Fruit fly (Drosophila melanogaster) whole organism, adult: ENCODE measurements around the gene Alg7.

Experiments used
- CG11617 ChIP-seq: fragments of 200-800 bp; sonication (Bioruptor generic); optimal IDR thresholded peaks from 2 replicates; lab custom pipeline; 2017; ENCODE audit warnings: mild to moderate bottlenecking, missing biosample characterization, missing genetic modification reagents, missing genetic modification characterization
- CG12768 ChIP-seq: fragments of 200-800 bp; sonication (Bioruptor generic); optimal IDR thresholded peaks from 2 replicates; lab custom pipeline; 2017; ENCODE audit warnings: missing biosample characterization, missing genetic modification characterization, mild to moderate bottlenecking, moderate library complexity, missing genetic modification reagents
- CG14711 ChIP-seq: fragments of 200-800 bp; sonication (Bioruptor generic); optimal IDR thresholded peaks from 2 replicates; lab custom pipeline; 2018; ENCODE audit warnings: missing biosample characterization, mild to moderate bottlenecking, missing genetic modification characterization, moderate library complexity
- CG1620 ChIP-seq: fragments of 200-800 bp; sonication (Bioruptor generic); optimal IDR thresholded peaks from 2 replicates; lab custom pipeline; 2016; ENCODE audit warnings: missing biosample characterization, missing genetic modification characterization
- CG33017 ChIP-seq: fragments of 200-800 bp; sonication (Bioruptor generic); optimal IDR thresholded peaks from 2 replicates; lab custom pipeline; 2018; ENCODE audit warnings: missing biosample characterization, mild to moderate bottlenecking, missing genetic modification characterization, moderate library complexity
- CG5204 ChIP-seq: fragments of 200-800 bp; sonication (Bioruptor generic); optimal IDR thresholded peaks from 2 replicates; lab custom pipeline; 2016; ENCODE audit warnings: missing biosample characterization, missing genetic modification characterization
- CG7045 ChIP-seq: fragments of 200-800 bp; sonication (Bioruptor generic); optimal IDR thresholded peaks from 2 replicates; lab custom pipeline; 2017; ENCODE audit warnings: missing biosample characterization, mild to moderate bottlenecking, missing genetic modification characterization
- CG7101 ChIP-seq: fragments of 200-800 bp; sonication (Bioruptor generic); optimal IDR thresholded peaks from 2 replicates; lab custom pipeline; 2018; ENCODE audit warnings: missing biosample characterization, mild to moderate bottlenecking, missing genetic modification characterization, moderate library complexity
- Clk ChIP-seq: fragments of 200-800 bp; sonication (Bioruptor generic); optimal IDR thresholded peaks from 2 replicates; lab custom pipeline; 2017; ENCODE audit warnings: missing biosample characterization, missing genetic modification characterization
- Crg-1 ChIP-seq: fragments of 200-800 bp; sonication (Bioruptor generic); optimal IDR thresholded peaks from 2 replicates; lab custom pipeline; 2016; ENCODE audit warnings: missing biosample characterization, missing genetic modification characterization
- Hr96 ChIP-seq: fragments of 200-800 bp; sonication (Bioruptor generic); optimal IDR thresholded peaks from 2 replicates; lab custom pipeline; 2016; ENCODE audit warnings: missing biosample characterization, missing genetic modification characterization
- Mnt ChIP-seq: fragments of 200-800 bp; sonication (Bioruptor generic); optimal IDR thresholded peaks from 2 replicates; lab custom pipeline; 2016; ENCODE audit warnings: missing biosample characterization, mild to moderate bottlenecking, missing genetic modification characterization
- bab1 ChIP-seq: fragments of 200-800 bp; sonication (Bioruptor generic); optimal IDR thresholded peaks from 3 replicates; lab custom pipeline; 2019; ENCODE audit warnings: missing biosample characterization, mild to moderate bottlenecking, missing genetic modification characterization, moderate library complexity
- cic ChIP-seq: fragments of 200-800 bp; sonication (Bioruptor generic); optimal IDR thresholded peaks from 2 replicates; lab custom pipeline; 2017; ENCODE audit warnings: missing biosample characterization, mild to moderate bottlenecking, missing genetic modification characterization, moderate library complexity
- cnc ChIP-seq, 2 experiments: fragments of >200 bp; optimal IDR thresholded peaks; 2 replicates each; lab custom pipeline; 2017
- kay ChIP-seq: fragments of 200-800 bp; sonication (Bioruptor generic); peaks from one replicate; lab custom pipeline; 2016; ENCODE audit warnings: missing biosample characterization, missing genetic modification characterization, borderline replicate concordance
- ovo ChIP-seq: fragments of 200-800 bp; sonication (Bioruptor generic); optimal IDR thresholded peaks from 2 replicates; lab custom pipeline; 2016; ENCODE audit warnings: missing biosample characterization, missing genetic modification characterization
- pad ChIP-seq: fragments of 200-800 bp; sonication (Bioruptor generic); optimal IDR thresholded peaks from 3 replicates; lab custom pipeline; 2017; ENCODE audit warnings: missing biosample characterization, missing genetic modification characterization, mild to moderate bottlenecking, moderate library complexity, missing genetic modification reagents
- tj ChIP-seq: fragments of 200-800 bp; sonication (Bioruptor generic); optimal IDR thresholded peaks from 3 replicates; lab custom pipeline; 2017; ENCODE audit warnings: missing biosample characterization, mild to moderate bottlenecking, missing genetic modification characterization, moderate library complexity
- toe ChIP-seq: fragments of 200-800 bp; sonication (Bioruptor generic); optimal IDR thresholded peaks from 2 replicates; lab custom pipeline; 2016; ENCODE audit warnings: missing biosample characterization, missing genetic modification characterization

Alg7 gene

DNA sequence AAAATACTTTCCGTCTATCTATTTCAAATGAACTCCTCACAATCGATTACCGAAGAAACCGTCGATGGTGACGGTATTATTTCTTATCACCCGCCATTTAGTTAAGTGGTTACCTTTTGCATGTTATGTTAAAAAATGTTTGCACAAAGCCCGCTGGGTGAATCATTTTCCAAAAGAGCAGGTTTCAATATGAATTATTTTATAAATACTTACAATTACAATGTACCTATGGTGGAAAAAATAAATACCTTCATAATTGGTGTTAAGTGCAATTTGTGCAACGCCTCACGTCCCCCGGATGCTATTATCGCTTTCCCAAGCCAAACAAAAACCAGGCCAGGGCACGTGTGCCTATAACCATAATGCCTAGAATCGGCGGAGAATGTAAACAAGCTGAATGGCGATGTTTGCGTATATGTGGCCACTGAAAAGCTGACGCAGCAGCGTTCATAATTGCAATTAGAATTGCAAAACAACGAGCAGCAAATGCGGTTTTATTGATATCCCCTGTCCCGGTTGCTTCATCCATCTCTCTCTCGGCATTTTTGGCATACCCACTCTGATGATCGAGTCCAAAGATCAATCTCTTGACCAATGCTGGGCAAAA lies 27.9 kb downstream of the Alg7 start:
- TF ChIP-seq CG1620 (GFP tag; lab: Kevin White, UChicago) (no peak), tj (GFP tag; lab: Kevin White, UChicago) (peak; percentile 91), CG12768 (peak; percentile 9), CG5204 (GFP tag; lab: Kevin White, UChicago) (no peak), cnc (optimal IDR thresholded peaks at IDR 0.05; lab: Kevin White, UChicago) (no peak), kay (GFP tag; lab: Kevin White, UChicago) (peak; percentile 98), CG7045 (GFP tag; lab: Kevin White, UChicago) (peak; percentile 45), cic (GFP tag; lab: Kevin White, UChicago) (peak; percentile 64), CG14711 (tag; lab: Kevin White, UChicago) (no peak), ovo (GFP tag; lab: Kevin White, UChicago) (peak; percentile 39), Mnt (peak; percentile 79), toe (GFP tag; lab: Kevin White, UChicago) (no peak), CG33017 (tag; lab: Kevin White, UChicago) (no peak), Hr96 (no peak), CG11617 (GFP tag; lab: Kevin White, UChicago) (no peak), bab1 (GFP tag; lab: Kevin White, UChicago) (no peak), Clk (GFP tag; lab: Kevin White, UChicago) (no peak), Crg-1 (GFP tag; lab: Kevin White, UChicago) (no peak), CG7101 (peak; percentile 23), pad (GFP tag; lab: Kevin White, UChicago) (no peak)

DNA sequence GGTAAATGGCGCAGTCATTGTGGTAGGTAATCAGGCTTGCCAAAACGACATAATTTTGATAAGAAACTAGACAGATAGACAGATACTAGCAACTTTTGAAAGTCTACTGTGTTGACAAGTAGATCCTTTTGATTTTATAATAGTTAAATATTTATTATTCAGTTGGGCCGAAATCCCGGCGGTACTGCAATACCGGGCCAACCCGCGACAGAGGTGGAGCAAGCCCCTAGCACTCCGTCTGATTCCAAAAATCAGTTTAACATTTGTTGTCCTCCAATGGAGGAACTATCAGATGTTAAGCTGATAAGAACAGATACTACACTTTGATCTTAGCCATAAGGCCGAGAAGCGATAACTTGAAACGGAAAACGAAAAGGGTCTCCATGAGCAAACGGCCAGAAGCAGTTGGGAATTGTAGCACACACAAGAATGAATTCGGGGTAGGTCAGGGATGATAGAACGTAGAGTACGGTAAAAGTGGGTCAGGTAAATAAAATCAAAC lies 32.8 kb downstream of the Alg7 start, which contains the start of gene CG15482:
TSS of gene CG15482 (minus strand) at position 51 of the 502 bp plus-strand sequence.
- TF ChIP-seq kay (GFP tag; lab: Kevin White, UChicago) = peak; percentile 54

DNA sequence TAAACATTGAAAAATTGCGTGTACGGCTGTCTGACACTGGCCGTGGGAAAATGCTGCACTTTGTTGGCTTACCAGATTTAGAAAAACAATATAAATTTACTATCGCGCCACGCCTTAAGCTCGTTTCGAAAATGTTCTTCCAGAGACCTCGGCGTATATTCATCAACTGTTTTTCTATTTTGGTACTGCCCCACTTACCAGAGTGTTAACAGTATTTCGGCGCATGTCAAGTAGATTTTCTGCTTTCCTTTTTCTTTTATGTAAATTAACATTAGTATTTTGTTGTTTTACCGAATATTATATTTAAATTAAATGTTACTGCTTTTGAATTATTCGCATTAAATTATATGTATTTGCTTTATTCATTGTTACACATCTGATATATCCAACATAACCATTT lies 36.0 kb downstream of the Alg7 start, which contains the start of gene kek4:
TSS of gene kek4 (minus strand) at position 341 of the 400 bp plus-strand sequence.
- TF ChIP-seq ovo (GFP tag; lab: Kevin White, UChicago) (no peak), Hr96 (no peak), CG14711 (tag; lab: Kevin White, UChicago) (no peak), CG11617 (GFP tag; lab: Kevin White, UChicago) (no peak), kay (GFP tag; lab: Kevin White, UChicago) (no peak), cnc (optimal IDR thresholded peaks at IDR 0.05; lab: Kevin White, UChicago) (no peak), Clk (GFP tag; lab: Kevin White, UChicago) (no peak), Crg-1 (GFP tag; lab: Kevin White, UChicago) (no peak), CG33017 (tag; lab: Kevin White, UChicago) (no peak), CG5204 (GFP tag; lab: Kevin White, UChicago) (no peak), Mnt (no peak), CG12768 (no peak), bab1 (GFP tag; lab: Kevin White, UChicago) (no peak), toe (GFP tag; lab: Kevin White, UChicago) (no peak), CG7101 (no peak)

DNA sequence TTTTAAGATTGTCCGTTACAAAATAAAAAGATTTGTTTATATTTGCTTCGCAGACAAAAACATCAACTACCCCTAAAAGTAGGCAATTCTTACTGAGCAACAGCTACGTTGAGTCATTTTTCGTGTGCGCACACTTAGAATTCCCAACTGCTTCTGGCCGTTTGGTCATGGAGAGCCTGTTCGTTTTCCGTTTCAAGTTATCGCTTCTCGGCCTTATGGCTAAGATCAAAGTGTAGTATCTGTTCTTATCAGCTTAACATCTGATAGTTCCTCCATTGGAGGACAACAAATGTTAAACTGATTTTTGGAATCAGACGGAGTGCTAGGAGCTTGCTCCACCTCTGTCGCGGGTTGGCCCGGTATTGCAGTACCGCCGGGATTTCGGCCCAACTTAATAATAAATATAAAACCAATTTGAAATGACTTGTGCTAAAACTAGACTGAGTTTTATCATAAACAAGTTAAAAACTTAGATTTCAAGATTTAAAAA lies 36.6 kb downstream of the Alg7 start:
- TF ChIP-seq bab1 (GFP tag; lab: Kevin White, UChicago) (peak; percentile 41), CG1620 (GFP tag; lab: Kevin White, UChicago) (peak; percentile 61), tj (GFP tag; lab: Kevin White, UChicago) (peak; percentile 71), cic (GFP tag; lab: Kevin White, UChicago) (peak; percentile 44), CG12768 (peak; percentile 55), Crg-1 (GFP tag; lab: Kevin White, UChicago) (peak; percentile 30), Mnt (peak; percentile 40), kay (GFP tag; lab: Kevin White, UChicago) (peak; percentile 98), CG7101 (peak; percentile 49), pad (GFP tag; lab: Kevin White, UChicago) (peak; percentile 44)

DNA sequence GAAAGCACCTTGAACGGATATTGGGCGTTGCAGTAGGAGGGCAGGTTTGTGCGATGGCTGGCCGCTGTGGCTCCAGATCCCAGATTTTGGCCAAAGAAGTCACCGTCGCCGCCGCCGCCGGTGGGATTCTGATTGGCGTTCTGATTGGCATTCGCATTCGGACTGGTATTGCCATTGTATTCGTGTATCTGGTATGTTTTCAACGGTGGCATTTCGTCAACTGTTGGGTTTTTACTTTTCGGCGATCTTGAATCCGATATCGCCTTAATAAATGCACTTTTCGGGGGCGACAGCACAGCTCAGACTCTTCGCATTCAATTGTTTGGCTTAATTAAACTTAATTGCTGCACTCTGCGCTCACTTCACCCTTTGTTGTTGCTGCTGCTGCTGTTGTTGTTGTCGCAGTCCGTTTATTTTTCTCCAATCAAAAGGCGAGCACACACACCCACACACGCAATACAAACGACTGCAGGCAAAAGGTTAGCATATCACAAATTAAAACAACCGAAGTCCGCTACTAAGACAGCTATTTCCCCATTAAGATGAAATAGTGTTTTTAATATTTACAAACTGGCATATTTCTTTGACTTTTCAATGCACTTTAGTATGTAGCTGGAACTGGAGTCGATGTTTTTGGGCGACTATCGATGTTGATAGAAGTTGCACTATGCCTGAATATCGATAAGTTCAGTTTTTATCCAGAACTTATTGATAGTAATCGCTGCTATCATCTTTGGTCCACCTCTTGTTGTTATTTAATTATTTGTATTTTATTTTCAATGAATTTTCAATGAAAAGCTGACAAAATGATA lies 40.4 kb downstream of the Alg7 start, which contains the start of the genes CG9426 and mRF1:
TSS of gene CG9426 (minus strand) at position 643 of the 812 bp plus-strand sequence.
TSS of gene mRF1 (plus strand) at position 699 of the 812 bp plus-strand sequence.
- TF ChIP-seq cnc (optimal IDR thresholded peaks at IDR 0.05; lab: Kevin White, UChicago) = no peak
- TF ChIP-seq CG11617 (GFP tag; lab: Kevin White, UChicago) = peak; percentile 1
- TF ChIP-seq pad (GFP tag; lab: Kevin White, UChicago) = peak; percentile 24
- peak; percentile 28 for TF ChIP-seq CG33017 (tag; lab: Kevin White, UChicago)
- peak; percentile 56 for TF ChIP-seq CG14711 (tag; lab: Kevin White, UChicago)
- peak; percentile 13 for TF ChIP-seq CG1620 (GFP tag; lab: Kevin White, UChicago)
- TF ChIP-seq tj (GFP tag; lab: Kevin White, UChicago) = no peak
- TF ChIP-seq toe (GFP tag; lab: Kevin White, UChicago) = no peak
- TF ChIP-seq cic (GFP tag; lab: Kevin White, UChicago) = no peak
- TF ChIP-seq Mnt = peak; percentile 54
- peak; percentile 48 for TF ChIP-seq bab1 (GFP tag; lab: Kevin White, UChicago)
- TF ChIP-seq CG7101 = peak; percentile 30
- no peak for TF ChIP-seq Hr96
- no peak for TF ChIP-seq CG5204 (GFP tag; lab: Kevin White, UChicago)
- no peak for TF ChIP-seq ovo (GFP tag; lab: Kevin White, UChicago)
- TF ChIP-seq CG12768 = peak; percentile 18
